Worm (Caenorhabditis elegans) whole organism, early embryonic: Measurements from ENCODE around the gene bbln-1.
A peak's percentile ranks its signal among the peaks of the same experiment; 100 is the strongest.

Experiments used
- B0310.2 ChIP-seq: sonication (generic microtip); optimal IDR thresholded peaks from 2 replicates; lab custom pipeline; 2016; ENCODE audit warnings: mild to moderate bottlenecking, missing genetic modification characterization, missing compliant biosample characterization
- F13C5.2 ChIP-seq: sonication (generic microtip); optimal IDR thresholded peaks from 2 replicates; lab custom pipeline; 2017; ENCODE audit warnings: mild to moderate bottlenecking, missing genetic modification characterization, inconsistent platforms, missing compliant biosample characterization
- aly-1 ChIP-seq: sonication (generic microtip); optimal IDR thresholded peaks from 2 replicates; lab custom pipeline; 2016; ENCODE audit warnings: missing genetic modification characterization, missing compliant biosample characterization
- ama-1 ChIP-seq: fragments of 150-350 bp; optimal IDR thresholded peaks from 2 replicates; lab custom pipeline; 2014
- ceh-13 ChIP-seq: fragments of 200-800 bp; sonication (Bioruptor generic); optimal IDR thresholded peaks from 2 replicates; lab custom pipeline; 2018; ENCODE audit warnings: mild to moderate bottlenecking, missing genetic modification characterization, missing compliant biosample characterization
- ceh-36 ChIP-seq: sonication (generic microtip); optimal IDR thresholded peaks from 2 replicates; lab custom pipeline; 2016; ENCODE audit warnings: missing genetic modification characterization, inconsistent platforms, missing compliant biosample characterization
- ets-7 ChIP-seq: sonication (generic microtip); optimal IDR thresholded peaks from 2 replicates; lab custom pipeline; 2016; ENCODE audit warnings: missing genotype, missing genetic modification characterization, missing compliant biosample characterization
- flt-1 ChIP-seq: fragments of 200-800 bp; sonication (Bioruptor generic); IDR thresholded peaks from 2 replicates; pipeline ENCODE4 v1.3.6; 2022; ENCODE audit warnings: missing genetic modification characterization, missing compliant biosample characterization
- hmbx-1 ChIP-seq: sonication (generic microtip); optimal IDR thresholded peaks from 2 replicates; lab custom pipeline; 2016; ENCODE audit warnings: mild to moderate bottlenecking, missing genetic modification characterization, missing compliant biosample characterization
- hmg-4 ChIP-seq: fragments of 200-800 bp; sonication (Bioruptor generic); optimal IDR thresholded peaks from 2 replicates; lab custom pipeline; 2018; ENCODE audit warnings: mild to moderate bottlenecking, missing genetic modification characterization, missing compliant biosample characterization
- hnd-1 ChIP-seq: sonication (generic microtip); optimal IDR thresholded peaks from 2 replicates; lab custom pipeline; 2016; ENCODE audit warnings: missing genetic modification characterization, missing compliant biosample characterization
- pes-1 ChIP-seq: fragments of 200-800 bp; sonication (Bioruptor generic); IDR thresholded peaks from 2 replicates; pipeline ENCODE4 v1.3.6; 2022; ENCODE audit warnings: missing genetic modification reagents, missing genetic modification characterization, missing compliant biosample characterization
- scrt-1 ChIP-seq: fragments of 200-800 bp; sonication (Bioruptor generic); IDR thresholded peaks from 2 replicates; pipeline ENCODE4 v1.3.6; 2022; ENCODE audit warnings: missing genetic modification characterization, missing compliant biosample characterization
- sea-1 ChIP-seq: fragments of 200-800 bp; sonication (Bioruptor generic); conservative IDR thresholded peaks from 2 replicates; pipeline ENCODE4 v1.3.6; 2022; ENCODE audit warnings: missing genetic modification characterization, missing compliant biosample characterization
- tbx-11 ChIP-seq: fragments of 200-800 bp; sonication (Bioruptor generic); IDR thresholded peaks from 2 replicates; pipeline ENCODE4 v1.3.6; 2022; ENCODE audit warnings: missing genetic modification characterization, missing compliant biosample characterization
- tbx-37 ChIP-seq: fragments of 200-800 bp; sonication (Bioruptor generic); conservative IDR thresholded peaks from 2 replicates; pipeline ENCODE4 v1.3.6; 2022; ENCODE audit warnings: missing genetic modification reagents, missing genetic modification characterization, missing compliant biosample characterization
- tra-4 ChIP-seq: sonication (generic microtip); optimal IDR thresholded peaks from 2 replicates; lab custom pipeline; 2017; ENCODE audit warnings: missing genetic modification characterization, missing compliant biosample characterization

The bbln-1 gene

DNA sequence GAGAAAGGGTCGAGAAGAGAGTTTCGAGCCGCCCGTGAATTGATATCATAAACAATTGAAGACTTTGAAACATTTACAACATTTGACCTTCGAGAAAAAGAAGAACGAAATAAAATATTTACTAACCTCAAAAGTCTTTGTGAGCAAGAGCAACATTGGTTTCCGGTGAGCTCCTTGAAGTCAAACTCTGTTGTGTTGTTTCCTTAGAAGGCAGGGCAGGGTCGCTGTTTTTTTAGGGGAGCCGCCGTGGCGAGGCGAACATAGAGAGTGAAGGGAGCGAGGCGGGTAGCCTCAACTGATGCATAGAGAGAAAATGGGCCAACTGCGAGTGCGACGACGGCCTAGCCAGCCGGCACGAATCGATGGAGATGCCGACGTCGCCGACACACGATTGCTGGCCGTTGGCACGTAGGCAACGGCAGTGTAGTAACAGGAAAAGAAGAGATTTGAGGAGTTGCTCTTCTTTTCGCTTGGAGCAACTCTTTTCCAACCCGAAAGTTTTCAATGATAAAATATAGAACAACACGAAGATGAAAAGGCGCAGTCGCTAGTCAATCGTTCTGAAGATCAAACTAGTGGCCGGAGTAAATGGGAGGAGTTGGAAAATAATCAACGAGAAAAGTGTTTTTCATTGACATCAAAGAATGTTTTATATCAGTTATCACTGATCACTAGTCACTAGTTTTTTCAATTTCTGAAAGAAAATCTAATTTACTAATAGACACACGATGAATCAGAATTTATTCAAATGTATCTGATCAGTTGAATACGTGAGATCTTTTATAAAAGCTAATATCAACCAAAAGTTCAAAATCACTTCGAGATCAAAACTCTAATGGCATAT, 36.0 kb downstream of the bbln-1 start, which contains the start of gene mai-1:
Gene mai-1, minus strand, starts transcription at position 557 of the 844 bp plus-strand sequence.
- no peak for TF ChIP-seq hmbx-1 (tag; lab: Kevin White, UChicago)
- no peak for TF ChIP-seq aly-1 (tag; lab: Kevin White, UChicago)
- TF ChIP-seq hnd-1 (tag; lab: Kevin White, UChicago): no peak
- peak; percentile 30 for TF ChIP-seq F13C5.2 (tag; lab: Kevin White, UChicago)
- no peak for TF ChIP-seq tra-4 (tag; lab: Kevin White, UChicago)
- peak; percentile 52; the same call in 1 of the 2 replicates for TF ChIP-seq pes-1 (GFP tag; lab: Robert Waterston, UW)
- peak; percentile 21 for TF ChIP-seq hmg-4 (GFP tag; lab: Kevin White, UChicago)
- no peak for TF ChIP-seq ceh-13 (GFP tag; lab: Kevin White, UChicago)

DNA sequence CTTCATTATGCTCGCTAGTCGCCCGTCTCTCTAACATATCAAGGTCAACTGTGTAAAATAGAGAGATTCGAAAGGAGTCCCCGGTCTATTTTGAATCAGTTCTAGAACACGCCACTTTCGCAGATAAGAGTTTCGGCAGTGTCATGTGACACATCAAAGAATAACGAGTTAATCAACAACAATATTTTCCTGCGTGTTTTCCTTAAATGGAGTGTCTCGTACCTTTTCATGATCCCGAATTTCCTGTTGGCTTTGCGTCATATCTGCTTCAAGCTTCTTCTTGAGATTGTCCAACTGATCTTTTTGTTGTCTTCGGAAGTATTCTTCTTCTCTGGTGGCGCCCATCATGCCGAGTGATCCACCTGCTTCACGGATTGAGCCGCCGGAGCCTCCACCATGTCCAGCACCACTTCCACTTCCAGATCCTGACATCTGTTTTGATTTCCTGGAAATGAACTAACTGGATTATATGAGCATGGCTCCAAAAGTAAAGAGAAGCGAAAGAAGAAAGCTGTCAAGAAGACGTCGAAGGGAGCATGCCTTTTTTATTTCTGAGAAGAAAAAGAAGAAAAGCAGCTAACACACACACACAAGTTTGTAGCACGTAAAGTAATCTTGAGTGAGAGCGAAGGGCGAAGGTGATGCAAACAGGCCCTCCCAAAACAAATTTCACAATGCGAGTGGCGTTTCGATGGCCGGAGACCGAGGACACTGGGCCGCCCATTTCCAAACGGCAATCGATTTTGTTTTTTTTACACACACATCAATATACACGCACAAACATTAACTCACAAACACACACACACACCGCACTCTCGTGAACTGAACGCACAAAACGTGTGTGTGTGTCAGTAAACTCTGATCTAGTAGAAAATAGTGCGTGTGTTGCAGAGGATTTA, 36.9 kb downstream of the bbln-1 start:
- TF ChIP-seq flt-1 (GFP tag; lab: Robert Waterston, UW) (no peak), B0310.2 (tag; lab: Kevin White, UChicago) (no peak), aly-1 (tag; lab: Kevin White, UChicago) (no peak), ceh-36 (tag; lab: Kevin White, UChicago) (no peak), F13C5.2 (tag; lab: Kevin White, UChicago) (no peak), ama-1 (lab: Kevin White, UChicago) (no peak), scrt-1 (no peak)

DNA sequence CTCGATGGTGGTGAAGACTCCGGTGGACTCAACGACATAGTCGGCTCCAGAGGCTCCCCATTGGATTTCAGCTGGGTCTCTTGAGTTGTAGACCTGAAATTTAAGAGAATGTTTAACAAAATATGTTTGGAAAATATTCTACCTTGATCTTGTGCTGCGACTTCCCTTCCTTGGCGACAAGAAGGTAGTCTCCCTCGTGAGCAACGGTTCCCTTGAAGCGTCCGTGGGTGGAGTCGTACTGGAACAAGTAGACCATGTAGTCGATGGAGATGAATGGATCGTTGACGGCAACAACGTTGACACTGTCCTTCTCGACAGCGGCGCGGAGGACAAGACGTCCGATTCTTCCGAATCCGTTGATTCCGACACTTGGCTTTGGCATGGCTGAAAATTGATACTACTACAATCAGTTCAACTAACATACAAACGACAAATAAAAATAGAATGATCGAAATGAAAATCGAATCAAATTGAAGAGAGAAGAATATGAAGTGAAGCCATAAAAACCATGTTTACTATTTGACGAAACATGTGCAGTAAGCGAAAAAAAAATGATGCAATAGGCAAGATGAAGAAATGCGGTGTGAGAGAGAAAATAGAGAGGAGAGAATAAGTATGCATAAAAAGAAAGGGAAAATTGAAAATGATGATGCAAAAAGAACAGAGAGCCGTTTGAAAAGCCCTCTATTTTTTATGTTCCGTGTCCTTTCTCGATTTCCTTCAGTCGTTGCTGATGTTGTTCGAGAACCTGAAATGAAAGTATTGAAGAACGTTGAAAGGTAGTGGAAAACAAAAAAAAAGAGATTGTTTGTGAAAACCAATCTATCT, 37.7 kb downstream of the bbln-1 start, which contains the start of gene gpd-2:
Gene gpd-2, minus strand, starts transcription at position 384 of the 828 bp plus-strand sequence.
- TF ChIP-seq scrt-1: no peak
- no peak for TF ChIP-seq tbx-37
- no peak for TF ChIP-seq aly-1 (tag; lab: Kevin White, UChicago)
- no peak for TF ChIP-seq hmg-4 (GFP tag; lab: Kevin White, UChicago)
- no peak for TF ChIP-seq B0310.2 (tag; lab: Kevin White, UChicago)
- TF ChIP-seq flt-1 (GFP tag; lab: Robert Waterston, UW): no peak
- no peak for TF ChIP-seq ama-1 (lab: Kevin White, UChicago)
- no peak for TF ChIP-seq ceh-13 (GFP tag; lab: Kevin White, UChicago)
- TF ChIP-seq tbx-11 (GFP tag; lab: Robert Waterston, UW): no peak
- no peak for TF ChIP-seq pes-1 (GFP tag; lab: Robert Waterston, UW)

DNA sequence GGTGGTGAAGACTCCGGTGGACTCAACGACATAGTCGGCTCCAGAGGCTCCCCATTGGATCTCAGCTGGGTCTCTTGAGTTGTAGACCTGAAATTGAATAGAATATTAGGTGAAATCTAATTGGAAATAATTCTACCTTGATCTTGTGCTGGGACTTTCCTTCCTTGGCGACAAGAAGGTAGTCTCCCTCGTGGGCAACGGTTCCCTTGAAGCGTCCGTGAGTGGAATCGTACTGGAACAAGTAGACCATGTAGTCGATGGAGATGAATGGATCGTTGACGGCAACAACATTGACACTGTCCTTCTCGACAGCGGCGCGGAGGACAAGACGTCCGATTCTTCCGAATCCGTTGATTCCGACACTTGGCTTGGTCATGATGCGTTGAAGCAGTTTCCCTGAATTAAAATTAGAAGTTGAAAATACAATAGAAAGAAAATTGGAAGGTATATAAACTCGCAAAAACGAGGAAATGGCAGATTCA, 39.3 kb downstream of the bbln-1 start, which contains the start of gene gpd-3:
Gene gpd-3, minus strand, starts transcription at position 396 of the 482 bp plus-strand sequence.
- TF ChIP-seq ama-1 (lab: Kevin White, UChicago) (no peak), F13C5.2 (tag; lab: Kevin White, UChicago) (no peak), ets-7 (tag; lab: Kevin White, UChicago) (no peak), scrt-1 (no peak), hmbx-1 (tag; lab: Kevin White, UChicago) (no peak), tbx-11 (GFP tag; lab: Robert Waterston, UW) (no peak), aly-1 (tag; lab: Kevin White, UChicago) (no peak), pes-1 (GFP tag; lab: Robert Waterston, UW) (no peak), flt-1 (GFP tag; lab: Robert Waterston, UW) (no peak), hnd-1 (tag; lab: Kevin White, UChicago) (no peak), B0310.2 (tag; lab: Kevin White, UChicago) (no peak), sea-1 (GFP tag; lab: Robert Waterston, UW) (no peak), tbx-37 (no peak), ceh-13 (GFP tag; lab: Kevin White, UChicago) (no peak), hmg-4 (GFP tag; lab: Kevin White, UChicago) (no peak)

DNA sequence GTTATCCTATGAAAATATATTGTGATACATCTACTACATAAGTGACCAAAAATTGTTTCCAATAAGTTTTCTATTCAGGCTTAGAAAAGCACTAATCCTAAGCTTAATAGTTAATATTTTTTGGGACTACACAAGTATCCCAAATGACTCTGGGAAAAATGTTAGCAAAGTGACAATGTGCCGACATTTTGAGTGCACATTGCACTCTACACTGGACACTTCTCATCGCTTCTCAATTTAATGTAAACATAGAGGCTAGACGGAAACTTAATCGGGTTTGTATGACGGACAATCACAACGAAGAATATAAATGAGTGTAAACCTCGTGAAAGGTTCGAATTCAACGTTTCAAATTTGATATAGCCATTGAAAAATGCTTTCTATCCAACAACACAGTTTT, 40.6 kb downstream of the bbln-1 start:
- TF ChIP-seq hmbx-1 (tag; lab: Kevin White, UChicago) (no peak), flt-1 (GFP tag; lab: Robert Waterston, UW) (no peak), tbx-11 (GFP tag; lab: Robert Waterston, UW) (no peak), tbx-37 (no peak), ama-1 (lab: Kevin White, UChicago) (no peak), hmg-4 (GFP tag; lab: Kevin White, UChicago) (no peak), aly-1 (tag; lab: Kevin White, UChicago) (no peak), scrt-1 (no peak), sea-1 (GFP tag; lab: Robert Waterston, UW) (no peak), tra-4 (tag; lab: Kevin White, UChicago) (no peak), ceh-36 (tag; lab: Kevin White, UChicago) (no peak), ets-7 (tag; lab: Kevin White, UChicago) (no peak)

DNA sequence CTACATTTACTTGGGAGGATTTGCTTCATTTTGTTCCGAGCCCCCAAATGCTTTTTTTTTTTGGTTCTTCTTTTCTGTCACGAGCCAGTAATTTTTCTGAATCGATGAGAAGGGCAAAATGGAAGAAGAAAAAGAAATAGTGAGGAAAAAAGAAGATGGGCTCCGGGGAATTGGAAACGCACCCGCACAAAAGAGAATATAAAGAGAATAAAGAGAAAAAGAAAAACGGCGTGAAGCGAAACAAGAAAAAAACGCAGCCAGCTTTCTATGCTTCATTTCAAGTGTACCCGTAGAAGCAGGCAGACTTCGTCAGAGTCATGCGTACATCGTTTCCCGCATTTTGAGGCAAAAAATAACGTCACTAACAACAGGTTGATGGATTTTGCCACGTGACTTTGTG, 41.2 kb downstream of the bbln-1 start:
- TF ChIP-seq hnd-1 (tag; lab: Kevin White, UChicago): no peak
